Worm (Caenorhabditis elegans) whole organism, L2 larva: ENCODE measurements around the gene egl-4.

ENCODE experiments used
- alr-1 ChIP-seq: fragments of 150-350 bp; optimal IDR thresholded peaks from 2 replicates; lab custom pipeline; 2014; ENCODE audit warnings: missing biosample characterization, missing genetic modification characterization
- ama-1 ChIP-seq: fragments of 150-350 bp; optimal IDR thresholded peaks from 2 replicates; lab custom pipeline; 2018; ENCODE audit warnings: inconsistent platforms
- blmp-1 ChIP-seq: sonication (generic microtip); optimal IDR thresholded peaks from 2 replicates; lab custom pipeline; 2017; ENCODE audit warnings: missing genetic modification characterization, mild to moderate bottlenecking, missing compliant biosample characterization, antibody characterized with exemption, moderate library complexity; ENCODE audit not compliant: insufficient read depth
- ceh-82 ChIP-seq: fragments of 150-350 bp; optimal IDR thresholded peaks from 2 replicates; lab custom pipeline; 2014; ENCODE audit warnings: missing biosample characterization, missing genetic modification characterization
- elt-3 ChIP-seq: sonication (generic microtip); optimal IDR thresholded peaks from 2 replicates; lab custom pipeline; 2017; ENCODE audit warnings: missing biosample characterization, missing genetic modification characterization
- unc-62 ChIP-seq: fragments of 150-350 bp; optimal IDR thresholded peaks from 2 replicates; lab custom pipeline; 2014; ENCODE audit warnings: missing biosample characterization, missing genetic modification reagents, missing genetic modification characterization
- ztf-4 ChIP-seq: fragments of 150-350 bp; optimal IDR thresholded peaks from 2 replicates; lab custom pipeline; 2014; ENCODE audit warnings: missing biosample characterization, missing genetic modification characterization

DNA sequence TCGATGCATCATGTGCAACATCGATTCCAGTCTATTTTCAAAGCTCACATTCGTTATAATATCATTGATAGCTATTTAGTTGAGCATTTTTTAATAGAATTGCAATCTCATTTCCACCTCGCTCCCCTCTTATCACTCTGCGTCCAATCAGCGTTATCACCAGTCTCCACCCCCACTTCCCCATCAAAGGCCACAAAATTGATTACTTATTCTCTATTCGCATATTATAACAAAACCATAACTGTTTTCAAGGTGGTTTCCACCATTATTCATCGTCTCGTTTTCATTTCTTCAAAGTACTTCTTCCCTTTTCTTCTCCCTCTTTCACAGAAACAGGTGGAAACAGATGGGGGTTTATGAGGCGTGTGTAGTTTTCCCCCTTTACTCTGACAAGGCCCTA, 44.8 kb downstream of the egl-4 start:
- no peak for TF ChIP-seq ztf-4 (tag; lab: Kevin White, UChicago)
- no peak for TF ChIP-seq blmp-1 (tag; lab: Kevin White, UChicago)
- no peak for TF ChIP-seq unc-62 (GFP tag; lab: Kevin White, UChicago)
- TF ChIP-seq elt-3 (tag; lab: Kevin White, UChicago) = no peak
- TF ChIP-seq ceh-82 (tag; lab: Kevin White, UChicago) = no peak
- no peak for TF ChIP-seq alr-1 (tag; lab: Kevin White, UChicago)
- no peak for TF ChIP-seq ama-1 (lab: Kevin White, UChicago)
